Fruit fly (Drosophila melanogaster): Measurements from ENCODE around the gene Graf.

Graf gene

DNA sequence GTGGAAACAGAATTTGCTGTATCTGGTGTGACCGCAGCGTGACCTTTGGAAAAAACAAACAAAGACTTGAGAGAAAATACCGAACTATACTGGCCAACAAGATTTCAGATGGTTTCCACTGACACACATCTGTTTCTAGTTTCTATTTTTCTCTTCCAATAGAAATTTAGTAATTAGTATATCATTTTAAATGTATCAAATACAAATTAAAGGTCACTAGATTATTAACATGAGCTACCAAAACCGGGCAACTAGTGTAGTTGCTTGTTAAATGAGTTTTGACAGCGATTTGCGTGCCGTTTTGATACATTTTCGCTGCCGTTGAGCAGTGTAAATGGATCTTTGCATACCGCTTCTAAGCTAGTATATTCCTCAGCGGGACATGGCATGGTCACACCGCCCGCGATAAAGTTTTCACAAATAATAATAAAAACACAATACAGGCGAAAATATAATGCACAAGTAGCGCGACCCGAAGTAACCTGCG, 56.8 kb downstream of the Graf start, which contains the start of the genes Pis and Hap40 (continued):
- no peak for TF ChIP-seq grn (GFP tag; optimal IDR thresholded peaks at IDR 0.05)
- no peak for TF ChIP-seq trh (GFP tag; optimal IDR thresholded peaks at IDR 0.05)
- TF ChIP-seq nmo (GFP tag; optimal IDR thresholded peaks at IDR 0.05): peak; percentile 88
- peak; percentile 63 for TF ChIP-seq Max (GFP tag; optimal IDR thresholded peaks at IDR 0.05)
- TF ChIP-seq chm (GFP tag; IDR thresholded peaks at IDR 0.05): no peak
- peak; percentile 71; the same call in 2 of the 3 replicates for TF ChIP-seq CG11456 (GFP tag; IDR thresholded peaks at IDR 0.05)
- TF ChIP-seq gcm (GFP tag; optimal IDR thresholded peaks at IDR 0.05): peak; percentile 18
- TF ChIP-seq CG31365 (tag; optimal IDR thresholded peaks at IDR 0.05): no peak
- peak; percentile 92 for TF ChIP-seq CG9797 (GFP tag; optimal IDR thresholded peaks at IDR 0.05)
- 0 out of 2 replicates have a peak, but pooled peaks have one; percentile 15 for TF ChIP-seq Dref (GFP tag; IDR thresholded peaks at IDR 0.05)
- TF ChIP-seq NC2α (GFP tag; optimal IDR thresholded peaks at IDR 0.05): no peak
- no peak; the same call in 1 of the 2 replicates for TF ChIP-seq GATAe (GFP tag; conservative IDR thresholded peaks at IDR 0.05)
- peak; percentile 46; the same call in 1 of the 2 replicates for TF ChIP-seq CG11085 (GFP tag; IDR thresholded peaks at IDR 0.05)
- no peak for TF ChIP-seq corto (GFP tag; optimal IDR thresholded peaks at IDR 0.05)
- peak; percentile 0 for TF ChIP-seq maf-S (GFP tag; optimal IDR thresholded peaks at IDR 0.05)
- peak; percentile 13 for TF ChIP-seq CTCF (GFP tag; optimal IDR thresholded peaks at IDR 0.05)
- no peak for TF ChIP-seq CG5953 (GFP tag; IDR thresholded peaks at IDR 0.05)
- TF ChIP-seq rib (GFP tag; IDR thresholded peaks at IDR 0.05): no peak
- peak; percentile 54 for TF ChIP-seq nerfin-1 (tag; optimal IDR thresholded peaks at IDR 0.05)
- TF ChIP-seq CG18764 (GFP tag; optimal IDR thresholded peaks at IDR 0.05): peak; percentile 43
- no peak for TF ChIP-seq gt (GFP tag; IDR thresholded peaks at IDR 0.05)
- TF ChIP-seq CG4282 (GFP tag; optimal IDR thresholded peaks at IDR 0.05): no peak
- TF ChIP-seq CG4854 (GFP tag; optimal IDR thresholded peaks at IDR 0.05): no peak
- TF ChIP-seq CG8089 (GFP tag; optimal IDR thresholded peaks at IDR 0.05): no peak
- TF ChIP-seq phol (tag; optimal IDR thresholded peaks at IDR 0.05): peak; percentile 85
- TF ChIP-seq CG10147 (GFP tag; optimal IDR thresholded peaks at IDR 0.05): peak; percentile 66
- peak; percentile 37 for TF ChIP-seq E2f2 (GFP tag; IDR thresholded peaks at IDR 0.05)
- TF ChIP-seq Hr3 (GFP tag; optimal IDR thresholded peaks at IDR 0.05): peak; percentile 72
- no peak for TF ChIP-seq chinmo (GFP tag; IDR thresholded peaks at IDR 0.05; ENCODE audit: partially characterized antibody)
- no peak for TF ChIP-seq tup (GFP tag; optimal IDR thresholded peaks at IDR 0.05)
- no peak for TF ChIP-seq CG1024 (GFP tag; IDR thresholded peaks at IDR 0.05)
- peak; percentile 51 for TF ChIP-seq D19A (tag; optimal IDR thresholded peaks at IDR 0.05)
- TF ChIP-seq Hr51 (GFP tag; optimal IDR thresholded peaks at IDR 0.05): peak; percentile 43 to 73
- TF ChIP-seq CG17829 (tag; optimal IDR thresholded peaks at IDR 0.05): peak; percentile 80
- TF ChIP-seq Antp (GFP tag; optimal IDR thresholded peaks at IDR 0.05): peak; percentile 30
- peak; percentile 26; the same call in 1 of the 2 replicates for TF ChIP-seq CG10959 (GFP tag; IDR thresholded peaks at IDR 0.05)
- TF ChIP-seq CG11696 (GFP tag; IDR thresholded peaks at IDR 0.05): no peak
- no peak for TF ChIP-seq dmrt99B (tag; optimal IDR thresholded peaks at IDR 0.05)
- TF ChIP-seq exex (tag; optimal IDR thresholded peaks at IDR 0.05): no peak
- TF ChIP-seq bab2 (GFP tag; optimal IDR thresholded peaks at IDR 0.05): peak; percentile 35
- TF ChIP-seq Optix (GFP tag; IDR thresholded peaks at IDR 0.05): peak; percentile 34; the same call in 1 of the 3 replicates
- peak; percentile 70 for TF ChIP-seq fd96Cb (tag; optimal IDR thresholded peaks at IDR 0.05)
- TF ChIP-seq CG6813 (GFP tag; optimal IDR thresholded peaks at IDR 0.05): no peak
- no peak for TF ChIP-seq HLH4C (GFP tag; IDR thresholded peaks at IDR 0.05; ENCODE audit: partially characterized antibody)
- no peak for TF ChIP-seq CG6854 (GFP tag; optimal IDR thresholded peaks at IDR 0.05)
- TF ChIP-seq hth (optimal IDR thresholded peaks at IDR 0.05): no peak
- TF ChIP-seq CG17912 (GFP tag; optimal IDR thresholded peaks at IDR 0.05): no peak
- no peak for TF ChIP-seq zen2 (GFP tag; IDR thresholded peaks at IDR 0.05; ENCODE audit: partially characterized antibody)
- peak; percentile 50; the same call in 1 of the 2 replicates for TF ChIP-seq CG11247 (GFP tag; IDR thresholded peaks at IDR 0.05)
- no peak for TF ChIP-seq CG8359 (GFP tag; optimal IDR thresholded peaks at IDR 0.05; ENCODE audit: borderline replicate concordance)
- peak; percentile 59 for TF ChIP-seq Ada2b (GFP tag; IDR thresholded peaks at IDR 0.05)
